Worm (Caenorhabditis elegans) whole organism, L1 larva: ENCODE results near the gene unc-119.

Source experiments
- C16A3.4 ChIP-seq: fragments of 150-350 bp; optimal IDR thresholded peaks from 2 replicates; lab custom pipeline; 2014; ENCODE audit warnings: missing biosample characterization, missing genetic modification characterization
- C34B4.2 ChIP-seq: sonication (generic microtip); optimal IDR thresholded peaks from 2 replicates; lab custom pipeline; 2017; ENCODE audit warnings: mild to moderate bottlenecking, missing genetic modification characterization, missing compliant biosample characterization
- aha-1 ChIP-seq: fragments of 150-350 bp; optimal IDR thresholded peaks from 2 replicates; lab custom pipeline; 2014; ENCODE audit warnings: missing biosample characterization, missing genetic modification characterization
- aly-2 ChIP-seq: fragments of 150-350 bp; optimal IDR thresholded peaks from 2 replicates; lab custom pipeline; 2014; ENCODE audit warnings: missing biosample characterization, missing genetic modification characterization
- ama-1 ChIP-seq: fragments of 150-350 bp; optimal IDR thresholded peaks from 2 replicates; lab custom pipeline; 2014
- blmp-1 ChIP-seq: fragments of 150-350 bp; optimal IDR thresholded peaks from 2 replicates; lab custom pipeline; 2014; ENCODE audit warnings: missing biosample characterization, missing genetic modification characterization
- ceh-8 ChIP-seq: fragments of 200-800 bp; sonication (Bioruptor generic); optimal IDR thresholded peaks from 2 replicates; lab custom pipeline; 2018; ENCODE audit warnings: mild to moderate bottlenecking, missing genetic modification characterization, moderate library complexity, missing compliant biosample characterization
- ceh-82 ChIP-seq, 3 experiments: fragments of 150-350 bp in 1 of 3; sonication (generic microtip) in 2 of 3; optimal IDR thresholded peaks; 2 replicates each; lab custom pipeline; 2014 to 2017; ENCODE audit warnings: missing biosample characterization in 3 of 3, missing genetic modification characterization in 3 of 3
- ceh-88 ChIP-seq: fragments of 200-800 bp; sonication (Bioruptor generic); IDR thresholded peaks from 2 replicates; pipeline ENCODE4 v1.3.6; 2022; ENCODE audit warnings: missing genetic modification characterization, missing compliant biosample characterization
- ceh-90 ChIP-seq: sonication (generic microtip); optimal IDR thresholded peaks from 2 replicates; lab custom pipeline; 2016; ENCODE audit warnings: missing genetic modification characterization, missing compliant biosample characterization
- ces-1 ChIP-seq: fragments of 150-350 bp; optimal IDR thresholded peaks from 2 replicates; lab custom pipeline; 2014; ENCODE audit warnings: missing biosample characterization, missing genetic modification reagents, missing genetic modification characterization
- dpl-1 ChIP-seq, 3 experiments: fragments of 150-350 bp in 2 of 3; sonication (generic microtip) in 1 of 3; optimal IDR thresholded peaks; 2 replicates each; lab custom pipeline; 2014 to 2017; ENCODE audit warnings: missing biosample characterization in 3 of 3, missing genetic modification characterization in 3 of 3, missing genetic modification reagents in 3 of 3
- efl-3 ChIP-seq: fragments of 200-800 bp; sonication (Bioruptor generic); optimal IDR thresholded peaks from 2 replicates; lab custom pipeline; 2018; ENCODE audit warnings: mild to moderate bottlenecking, missing genetic modification characterization, missing compliant biosample characterization
- egl-27 ChIP-seq, 2 experiments: fragments of 150-350 bp in 1 of 2; sonication (generic microtip); optimal IDR thresholded peaks; 3 replicates each; lab custom pipeline; 2017 to 2018; ENCODE audit warnings: missing biosample characterization in 2 of 2, missing genetic modification characterization in 2 of 2, missing genetic modification reagents in 2 of 2
- elt-2 ChIP-seq: sonication (generic microtip); optimal IDR thresholded peaks from 2 replicates; lab custom pipeline; 2016; ENCODE audit warnings: missing genetic modification characterization, mild to moderate bottlenecking, inconsistent platforms, missing compliant biosample characterization, missing genetic modification reagents
- fos-1 ChIP-seq: fragments of 150-350 bp; optimal IDR thresholded peaks from 2 replicates; lab custom pipeline; 2014; ENCODE audit warnings: missing biosample characterization, missing genetic modification characterization
- hlh-4 ChIP-seq: sonication (generic microtip); optimal IDR thresholded peaks from 2 replicates; lab custom pipeline; 2016; ENCODE audit warnings: mild to moderate bottlenecking, missing genetic modification characterization, missing compliant biosample characterization
- irx-1 ChIP-seq: sonication (generic microtip); optimal IDR thresholded peaks from 2 replicates; lab custom pipeline; 2016; ENCODE audit warnings: missing genetic modification characterization, missing compliant biosample characterization
- isw-1 ChIP-seq: fragments of 200-800 bp; sonication (Bioruptor generic); IDR thresholded peaks from 2 replicates; pipeline ENCODE4 v1.3.6; 2022; ENCODE audit warnings: missing genetic modification characterization, missing compliant biosample characterization
- jun-1 ChIP-seq: fragments of 150-350 bp; optimal IDR thresholded peaks from 2 replicates; lab custom pipeline; 2014; ENCODE audit warnings: missing biosample characterization, missing genetic modification reagents, missing genetic modification characterization
- lin-13 ChIP-seq: fragments of 150-350 bp; optimal IDR thresholded peaks from 2 replicates; lab custom pipeline; 2014; ENCODE audit warnings: missing biosample characterization, missing genetic modification reagents, missing genetic modification characterization
- lin-14 ChIP-seq: fragments of 200-800 bp; sonication (Bioruptor generic); optimal IDR thresholded peaks from 2 replicates; lab custom pipeline; 2018; ENCODE audit warnings: mild to moderate bottlenecking, missing genetic modification characterization, moderate library complexity, missing compliant biosample characterization
- lin-15B ChIP-seq: fragments of 150-350 bp; sonication (generic microtip); optimal IDR thresholded peaks from 3 replicates; lab custom pipeline; 2014; ENCODE audit warnings: missing biosample characterization, missing genetic modification characterization
- lir-3 ChIP-seq: sonication (generic microtip); optimal IDR thresholded peaks from 2 replicates; lab custom pipeline; 2016; ENCODE audit warnings: mild to moderate bottlenecking, missing genetic modification characterization, moderate library complexity, missing compliant biosample characterization; ENCODE audit not compliant: poor library complexity
- lsy-2 ChIP-seq, 2 experiments: fragments of 150-350 bp; optimal IDR thresholded peaks; 2 replicates each; lab custom pipeline; 2014; ENCODE audit warnings: missing biosample characterization in 2 of 2, missing genetic modification characterization in 2 of 2
- mef-2 ChIP-seq: fragments of 150-350 bp; optimal IDR thresholded peaks from 2 replicates; lab custom pipeline; 2014; ENCODE audit warnings: missing biosample characterization, missing genetic modification characterization
- nhr-12 ChIP-seq: sonication (generic microtip); optimal IDR thresholded peaks from 2 replicates; lab custom pipeline; 2017; ENCODE audit warnings: missing biosample characterization, missing genetic modification characterization
- nhr-20 ChIP-seq: sonication (generic microtip); optimal IDR thresholded peaks from 2 replicates; lab custom pipeline; 2016; ENCODE audit warnings: mild to moderate bottlenecking, missing genetic modification characterization, missing compliant biosample characterization
- nhr-237 ChIP-seq: fragments of 150-350 bp; optimal IDR thresholded peaks from 2 replicates; lab custom pipeline; 2014; ENCODE audit warnings: missing biosample characterization, missing genetic modification characterization
- nhr-47 ChIP-seq: sonication (generic microtip); optimal IDR thresholded peaks from 2 replicates; lab custom pipeline; 2016; ENCODE audit warnings: mild to moderate bottlenecking, missing genetic modification characterization, moderate library complexity, missing compliant biosample characterization
- nhr-71 ChIP-seq: sonication (generic microtip); optimal IDR thresholded peaks from 2 replicates; lab custom pipeline; 2016; ENCODE audit warnings: mild to moderate bottlenecking, missing genetic modification characterization, moderate library complexity, missing compliant biosample characterization
- nhr-85 ChIP-seq: sonication (generic microtip); peaks from one replicate; lab custom pipeline; 2016; ENCODE audit warnings: missing genetic modification characterization, inconsistent platforms, missing compliant biosample characterization
- pag-3 ChIP-seq: sonication (generic microtip); optimal IDR thresholded peaks from 2 replicates; lab custom pipeline; 2017; ENCODE audit warnings: missing genetic modification characterization, mild to moderate bottlenecking, missing compliant biosample characterization, antibody characterized with exemption, borderline replicate concordance; ENCODE audit not compliant: insufficient read depth
- pqm-1 ChIP-seq: sonication (generic microtip); optimal IDR thresholded peaks from 3 replicates; lab custom pipeline; 2017; ENCODE audit warnings: missing biosample characterization, missing genetic modification characterization
- snpc-4 ChIP-seq: fragments of 150-350 bp; optimal IDR thresholded peaks from 2 replicates; lab custom pipeline; 2014; ENCODE audit warnings: missing biosample characterization, missing genetic modification characterization
- sptf-1 ChIP-seq: fragments of 150-350 bp; optimal IDR thresholded peaks from 2 replicates; lab custom pipeline; 2014; ENCODE audit warnings: missing biosample characterization, missing genetic modification characterization
- sup-37 ChIP-seq: fragments of 200-800 bp; sonication (Bioruptor generic); optimal IDR thresholded peaks from 2 replicates; lab custom pipeline; 2018; ENCODE audit warnings: mild to moderate bottlenecking, missing genetic modification characterization, missing compliant biosample characterization
- unc-62 ChIP-seq: fragments of 150-350 bp; optimal IDR thresholded peaks from 2 replicates; lab custom pipeline; 2014; ENCODE audit warnings: missing biosample characterization, missing genetic modification reagents, missing genetic modification characterization
- zag-1 ChIP-seq: fragments of 150-350 bp; optimal IDR thresholded peaks from 2 replicates; lab custom pipeline; 2014; ENCODE audit warnings: missing biosample characterization, missing genetic modification characterization

unc-119 gene

ce11 chrIII:10930850-10931249 is 28.4 kb downstream of the unc-119 start, which contains the start of gene M142.5 (continued):
- TF ChIP-seq jun-1 (tag; lab: Kevin White, UChicago): no peak
- TF ChIP-seq ces-1 (GFP tag; lab: Kevin White, UChicago): no peak
- TF ChIP-seq pqm-1: no peak
- peak; percentile 43 for TF ChIP-seq blmp-1 (tag; lab: Kevin White, UChicago)
- TF ChIP-seq hlh-4 (tag; lab: Kevin White, UChicago): no peak
- TF ChIP-seq sup-37 (GFP tag; lab: Kevin White, UChicago): no peak
- no peak for TF ChIP-seq ceh-90 (tag; lab: Kevin White, UChicago)
- TF ChIP-seq mef-2 (tag; lab: Kevin White, UChicago): no peak
- TF ChIP-seq lin-14 (GFP tag; lab: Kevin White, UChicago): no peak
- no peak for TF ChIP-seq ama-1 (lab: Kevin White, UChicago)
- no peak for TF ChIP-seq ceh-88 (GFP tag; lab: Robert Waterston, UW)
- no peak for TF ChIP-seq zag-1 (tag; lab: Kevin White, UChicago)
- TF ChIP-seq nhr-12 (tag; lab: Kevin White, UChicago): no peak
- peak; percentile 8 for TF ChIP-seq lin-15B (tag; lab: Kevin White, UChicago)
- peak; percentile 8 to 58 (median 22) for TF ChIP-seq dpl-1 (GFP tag; optimal IDR thresholded peaks at IDR 0.05; lab: Kevin White, UChicago)
- TF ChIP-seq nhr-47: no peak
- TF ChIP-seq pag-3 (tag; lab: Kevin White, UChicago): no peak
- no peak for TF ChIP-seq isw-1 (GFP tag; lab: Robert Waterston, UW)
- no peak for TF ChIP-seq nhr-85 (tag; lab: Kevin White, UChicago)
- no peak for TF ChIP-seq efl-3 (GFP tag; lab: Kevin White, UChicago)
- TF ChIP-seq lir-3 (tag; lab: Kevin White, UChicago): no peak
- no peak for TF ChIP-seq nhr-20
- no peak for TF ChIP-seq nhr-237 (tag; lab: Kevin White, UChicago)
- peak; percentile 21 for TF ChIP-seq C16A3.4 (tag; lab: Kevin White, UChicago)
- no peak for TF ChIP-seq lin-13 (GFP tag; lab: Kevin White, UChicago)
- peak in 1 of 3 experiments; percentile 4 for TF ChIP-seq ceh-82 (tag; optimal IDR thresholded peaks at IDR 0.05; lab: Kevin White, UChicago)
- no peak for TF ChIP-seq aly-2 (tag; lab: Kevin White, UChicago)
- TF ChIP-seq ceh-8: no peak
- no peak for TF ChIP-seq unc-62 (GFP tag; lab: Kevin White, UChicago)
- no peak for TF ChIP-seq aha-1 (tag; lab: Kevin White, UChicago)
- no peak for TF ChIP-seq sptf-1 (tag; lab: Kevin White, UChicago)

- no peak for TF ChIP-seq elt-2
These were observed 30.9 kb downstream of the unc-119 start, which contains the start of gene M142.8 for ce11 chrIII:10933331-10933730. Gene M142.8 (plus strand): TSS chrIII:10933631.

- no peak for TF ChIP-seq fos-1 (tag; lab: Kevin White, UChicago)
- no peak for TF ChIP-seq C34B4.2 (tag; lab: Kevin White, UChicago)
- TF ChIP-seq egl-27 (tag; optimal IDR thresholded peaks at IDR 0.05; lab: Kevin White, UChicago): no peak
- TF ChIP-seq ama-1 (lab: Kevin White, UChicago): no peak
- no peak for TF ChIP-seq ceh-8
- TF ChIP-seq lsy-2 (tag; optimal IDR thresholded peaks at IDR 0.05; lab: Kevin White, UChicago): no peak
- TF ChIP-seq unc-62 (GFP tag; lab: Kevin White, UChicago): no peak
- TF ChIP-seq nhr-71 (tag; lab: Kevin White, UChicago): no peak
- TF ChIP-seq snpc-4 (tag; lab: Kevin White, UChicago): no peak
- TF ChIP-seq irx-1: no peak
These were observed 33.5 kb downstream of the unc-119 start, which contains the start of gene rle-1 for ce11 chrIII:10935944-10936343. Gene rle-1 (plus strand): TSS chrIII:10936244.
